Worm (Caenorhabditis elegans): Measurements from ENCODE around the gene Y97E10AR.3.

Y97E10AR.3 gene

DNA sequence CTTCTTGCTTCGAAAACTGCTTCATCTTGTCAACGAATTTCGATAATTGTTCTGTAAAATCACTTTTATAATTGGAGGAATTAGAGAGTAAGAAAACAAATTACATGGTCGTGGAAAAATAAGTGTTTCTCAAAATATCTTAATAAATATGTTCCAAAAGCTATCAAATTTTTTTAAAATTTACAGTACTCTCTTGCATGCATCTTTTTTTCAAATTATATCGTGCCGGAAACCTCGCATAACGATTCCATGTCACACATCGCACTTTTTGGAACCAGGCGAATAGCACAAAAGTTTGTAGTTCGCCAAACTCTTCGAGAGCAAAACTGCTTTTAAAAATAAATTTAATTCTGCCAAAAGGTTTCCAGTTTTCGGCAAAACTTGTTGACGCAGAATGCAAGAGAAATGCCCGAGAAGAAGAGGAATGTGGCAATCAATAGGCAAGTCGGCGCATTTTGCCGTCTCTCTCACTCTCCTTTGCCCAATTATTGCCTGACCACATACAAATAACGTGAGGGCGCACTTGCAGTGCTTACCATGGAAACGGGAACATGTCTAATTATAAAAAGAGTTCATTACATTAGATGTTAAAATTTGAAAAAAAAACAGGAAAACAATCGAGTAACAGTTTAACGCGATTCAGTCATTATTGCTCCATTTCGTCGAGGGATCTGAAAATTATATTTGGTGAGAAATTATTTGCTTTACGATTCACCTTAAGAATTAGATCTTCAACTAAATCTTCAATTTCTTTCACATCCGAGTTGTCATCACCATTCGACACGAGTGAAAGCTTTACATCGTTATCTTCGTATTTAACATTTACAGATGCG is at the start of gene Y97E10AR.3:
TSS of gene Y97E10AR.3 (minus strand) at position 51 of the 833 bp plus-strand sequence.
- no peak for TF ChIP-seq tab-1 (GFP tag; IDR thresholded peaks at IDR 0.05)
- no peak for TF ChIP-seq med-1 (GFP tag; optimal IDR thresholded peaks at IDR 0.05; ENCODE audit: insufficient read depth)
- TF ChIP-seq ref-1 (GFP tag; conservative IDR thresholded peaks at IDR 0.05) = no peak
- TF ChIP-seq ztf-23 (GFP tag; IDR thresholded peaks at IDR 0.05) = no peak
- no peak for TF ChIP-seq klf-2 (GFP tag; conservative IDR thresholded peaks at IDR 0.05)
- no peak for TF ChIP-seq cog-1 (tag; optimal IDR thresholded peaks at IDR 0.05)
- TF ChIP-seq T22C8.4 (GFP tag; IDR thresholded peaks at IDR 0.05) = no peak
- TF ChIP-seq flt-1 (GFP tag; IDR thresholded peaks at IDR 0.05) = no peak
- TF ChIP-seq ztf-29 (GFP tag; IDR thresholded peaks at IDR 0.05) = no peak

DNA sequence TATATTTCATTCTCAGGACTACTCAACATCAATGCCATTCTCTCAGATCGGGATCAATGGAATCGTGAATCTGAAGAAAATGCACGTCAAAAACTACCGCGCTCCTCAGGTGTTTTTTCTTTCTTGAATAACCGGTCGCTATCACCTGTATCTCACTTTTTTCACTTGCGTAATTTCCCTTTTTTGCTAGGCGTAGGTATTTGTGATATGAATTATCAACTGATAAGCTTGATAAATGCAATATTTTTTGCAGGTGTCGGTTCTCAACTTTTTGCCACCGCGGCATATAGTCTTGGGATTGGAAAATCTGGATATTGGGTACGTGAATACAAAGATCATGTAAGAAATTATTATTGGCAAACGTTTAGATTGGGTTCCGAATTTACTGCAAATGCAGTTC is 47.9 kb upstream of the Y97E10AR.3 start:
- TF ChIP-seq ref-1 (GFP tag; conservative IDR thresholded peaks at IDR 0.05) (no peak), ztf-23 (GFP tag; IDR thresholded peaks at IDR 0.05) (no peak), klf-2 (GFP tag; conservative IDR thresholded peaks at IDR 0.05) (no peak), cog-1 (tag; optimal IDR thresholded peaks at IDR 0.05) (no peak), ztf-29 (GFP tag; IDR thresholded peaks at IDR 0.05) (no peak), flt-1 (GFP tag; IDR thresholded peaks at IDR 0.05) (no peak), tab-1 (GFP tag; IDR thresholded peaks at IDR 0.05) (no peak), T22C8.4 (GFP tag; IDR thresholded peaks at IDR 0.05) (no peak), med-1 (GFP tag; optimal IDR thresholded peaks at IDR 0.05; ENCODE audit: insufficient read depth) (no peak)

DNA sequence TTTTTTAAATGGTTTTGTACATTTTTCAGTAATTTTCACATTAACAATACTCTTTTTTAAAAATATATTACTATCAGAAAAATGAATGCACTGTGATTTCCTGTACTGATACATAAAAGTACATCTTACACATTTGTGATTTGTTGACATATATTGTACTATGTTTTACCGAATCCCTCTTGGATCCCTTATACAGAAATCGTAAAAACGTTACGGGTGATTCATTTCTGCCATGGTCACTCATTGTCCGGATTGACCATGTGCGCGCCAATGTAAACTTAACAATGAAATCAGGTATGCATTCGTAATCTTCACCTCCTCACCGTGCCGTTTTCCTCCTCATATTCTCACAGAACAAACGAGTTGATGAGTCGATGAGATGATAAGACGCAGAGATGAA is 46.8 kb upstream of the Y97E10AR.3 start, which contains the start of gene ZC513.2:
TSS of gene ZC513.2 (plus strand) at position 301 of the 400 bp plus-strand sequence.
- TF ChIP-seq ref-1 (GFP tag; conservative IDR thresholded peaks at IDR 0.05) (no peak), flt-1 (GFP tag; IDR thresholded peaks at IDR 0.05) (no peak), med-1 (GFP tag; optimal IDR thresholded peaks at IDR 0.05; ENCODE audit: insufficient read depth) (no peak), T22C8.4 (GFP tag; IDR thresholded peaks at IDR 0.05) (no peak), tab-1 (GFP tag; IDR thresholded peaks at IDR 0.05) (no peak), ztf-29 (GFP tag; IDR thresholded peaks at IDR 0.05) (no peak), klf-2 (GFP tag; conservative IDR thresholded peaks at IDR 0.05) (no peak), ztf-23 (GFP tag; IDR thresholded peaks at IDR 0.05) (no peak), cog-1 (tag; optimal IDR thresholded peaks at IDR 0.05) (no peak)

DNA sequence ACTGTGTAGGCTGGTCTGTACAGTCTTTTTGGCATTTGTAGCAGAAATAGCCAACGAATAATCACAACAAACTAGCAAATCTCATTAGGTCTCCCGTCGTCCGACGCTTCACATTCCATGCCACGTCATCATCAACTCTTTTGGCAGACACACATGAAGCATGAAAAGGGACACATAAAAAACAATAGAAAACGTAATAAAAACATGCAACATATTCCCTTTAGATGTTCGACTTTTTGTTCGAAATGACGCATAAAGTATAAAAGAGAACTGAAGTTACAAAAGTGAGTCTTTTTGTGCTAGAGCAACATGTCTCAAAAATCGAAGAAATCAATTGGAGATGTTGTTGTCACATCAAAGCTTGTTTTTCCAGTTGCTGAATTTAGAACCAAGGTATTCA is 44.5 kb upstream of the Y97E10AR.3 start, which contains the start of gene sth-1:
TSS of gene sth-1 (plus strand) at position 301 of the 400 bp plus-strand sequence.
- TF ChIP-seq klf-2 (GFP tag; conservative IDR thresholded peaks at IDR 0.05) = no peak
- TF ChIP-seq ztf-23 (GFP tag; IDR thresholded peaks at IDR 0.05) = no peak
- TF ChIP-seq cog-1 (tag; optimal IDR thresholded peaks at IDR 0.05) = no peak
- no peak for TF ChIP-seq tab-1 (GFP tag; IDR thresholded peaks at IDR 0.05)
- TF ChIP-seq med-1 (GFP tag; optimal IDR thresholded peaks at IDR 0.05; ENCODE audit: insufficient read depth) = no peak
- TF ChIP-seq ref-1 (GFP tag; conservative IDR thresholded peaks at IDR 0.05) = no peak

DNA sequence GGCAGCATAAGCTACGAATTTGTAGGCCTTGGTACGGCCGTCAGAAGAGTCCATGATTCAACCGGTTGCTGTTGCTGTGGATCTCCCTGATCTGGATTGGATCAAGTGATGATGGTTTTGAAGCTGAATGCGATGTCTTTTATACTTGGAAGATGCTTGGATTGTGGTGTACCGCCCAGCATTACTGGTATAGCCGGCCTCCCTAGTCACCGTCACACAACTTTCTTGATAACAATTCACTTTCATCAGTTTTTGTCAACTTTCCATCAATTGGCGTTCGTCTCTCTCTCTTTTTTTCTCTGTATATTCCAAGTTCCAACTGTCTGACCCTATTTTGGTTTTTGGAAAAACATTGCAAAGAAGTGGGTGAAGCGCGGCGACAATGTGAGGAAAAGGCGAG is 43.5 kb upstream of the Y97E10AR.3 start, which contains the start of gene col-43:
TSS of gene col-43 (minus strand) at position 101 of the 400 bp plus-strand sequence.
- TF ChIP-seq ztf-29 (GFP tag; IDR thresholded peaks at IDR 0.05) = no peak
- no peak for TF ChIP-seq med-1 (GFP tag; optimal IDR thresholded peaks at IDR 0.05; ENCODE audit: insufficient read depth)
- no peak for TF ChIP-seq flt-1 (GFP tag; IDR thresholded peaks at IDR 0.05)
- no peak for TF ChIP-seq klf-2 (GFP tag; conservative IDR thresholded peaks at IDR 0.05)
- no peak for TF ChIP-seq ref-1 (GFP tag; conservative IDR thresholded peaks at IDR 0.05)
- TF ChIP-seq tab-1 (GFP tag; IDR thresholded peaks at IDR 0.05) = no peak
- TF ChIP-seq ztf-23 (GFP tag; IDR thresholded peaks at IDR 0.05) = no peak
- TF ChIP-seq T22C8.4 (GFP tag; IDR thresholded peaks at IDR 0.05) = no peak
- no peak for TF ChIP-seq cog-1 (tag; optimal IDR thresholded peaks at IDR 0.05)

DNA sequence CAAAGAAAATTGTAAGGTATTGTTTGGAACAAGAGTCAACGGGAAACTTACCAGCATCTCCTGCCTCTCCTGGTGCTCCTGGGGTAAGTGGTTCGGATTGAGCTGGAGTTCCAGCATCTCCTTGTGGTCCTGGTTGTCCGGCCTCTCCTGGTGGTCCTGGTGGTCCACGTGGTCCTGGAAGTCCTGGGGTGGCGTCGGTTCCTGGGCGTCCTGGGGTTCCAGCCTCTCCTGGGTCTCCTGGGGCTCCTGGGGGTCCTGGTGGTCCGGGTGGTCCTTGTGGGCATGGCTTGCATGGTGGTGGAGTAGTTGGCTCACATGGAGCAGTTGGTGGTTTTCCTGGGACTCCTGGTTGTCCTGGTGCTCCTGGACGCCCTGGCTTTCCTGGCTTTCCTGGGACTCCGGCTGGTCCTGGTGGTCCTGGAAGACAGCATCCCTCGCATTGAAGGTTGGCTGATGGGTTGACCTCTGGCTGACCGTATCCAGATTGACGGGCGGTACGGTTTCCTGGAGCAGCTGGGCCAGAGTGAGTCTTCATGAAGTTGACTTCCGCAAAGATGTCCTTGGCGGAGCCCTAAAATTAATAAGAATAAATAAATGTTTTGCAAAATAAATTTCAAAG is 42.9 kb upstream of the Y97E10AR.3 start:
- TF ChIP-seq med-1 (GFP tag; optimal IDR thresholded peaks at IDR 0.05; ENCODE audit: insufficient read depth) = no peak
- TF ChIP-seq ref-1 (GFP tag; conservative IDR thresholded peaks at IDR 0.05) = no peak
- TF ChIP-seq ztf-29 (GFP tag; IDR thresholded peaks at IDR 0.05) = no peak
- TF ChIP-seq T22C8.4 (GFP tag; IDR thresholded peaks at IDR 0.05) = no peak
- no peak for TF ChIP-seq tab-1 (GFP tag; IDR thresholded peaks at IDR 0.05)
- TF ChIP-seq cog-1 (tag; optimal IDR thresholded peaks at IDR 0.05) = no peak
- no peak for TF ChIP-seq klf-2 (GFP tag; conservative IDR thresholded peaks at IDR 0.05)

DNA sequence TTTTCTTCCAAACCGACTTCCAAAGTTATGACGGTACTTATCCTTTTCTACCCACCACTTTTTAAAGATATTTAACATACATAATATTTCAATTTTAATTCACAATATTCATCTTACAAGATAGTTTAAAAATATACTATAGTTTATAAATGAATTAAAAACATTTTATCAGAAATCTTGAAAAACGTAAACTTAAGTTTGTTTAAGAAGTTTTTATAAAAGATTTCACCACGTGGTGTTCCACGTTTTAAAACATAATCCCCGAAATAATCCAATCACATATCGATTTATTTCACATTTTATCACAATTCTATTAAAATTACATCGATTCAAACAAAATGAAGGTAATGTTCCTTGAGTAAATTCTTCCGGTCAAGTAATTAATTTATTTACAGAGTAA is 39.4 kb upstream of the Y97E10AR.3 start, which contains the start of gene ZC513.3:
TSS of gene ZC513.3 (plus strand) at position 301 of the 400 bp plus-strand sequence.
- TF ChIP-seq klf-2 (GFP tag; conservative IDR thresholded peaks at IDR 0.05) = no peak
- TF ChIP-seq flt-1 (GFP tag; IDR thresholded peaks at IDR 0.05) = no peak
- TF ChIP-seq tab-1 (GFP tag; IDR thresholded peaks at IDR 0.05) = no peak
- TF ChIP-seq T22C8.4 (GFP tag; IDR thresholded peaks at IDR 0.05) = no peak

DNA sequence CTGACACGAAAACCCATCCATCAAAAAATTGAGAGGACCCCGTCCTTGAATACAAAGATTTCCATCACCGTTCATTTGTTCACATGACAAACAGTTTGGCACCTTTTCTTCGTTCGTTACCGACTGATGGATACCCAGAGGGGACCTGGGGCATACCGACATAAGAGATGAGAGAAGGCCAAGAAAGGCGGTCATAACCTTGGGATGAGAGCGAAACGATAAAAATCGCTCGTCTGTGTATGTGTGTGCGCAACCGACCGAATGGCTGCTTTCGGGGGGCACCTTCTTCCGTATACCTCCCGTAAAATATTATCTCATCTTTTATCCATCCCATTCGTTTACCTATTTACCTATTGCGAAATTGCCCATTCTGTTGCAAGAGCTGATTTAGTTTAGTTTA is 37.6 kb upstream of the Y97E10AR.3 start:
- no peak for TF ChIP-seq med-1 (GFP tag; optimal IDR thresholded peaks at IDR 0.05; ENCODE audit: insufficient read depth)
- TF ChIP-seq klf-2 (GFP tag; conservative IDR thresholded peaks at IDR 0.05) = no peak
- TF ChIP-seq ref-1 (GFP tag; conservative IDR thresholded peaks at IDR 0.05) = no peak
- no peak for TF ChIP-seq cog-1 (tag; optimal IDR thresholded peaks at IDR 0.05)

DNA sequence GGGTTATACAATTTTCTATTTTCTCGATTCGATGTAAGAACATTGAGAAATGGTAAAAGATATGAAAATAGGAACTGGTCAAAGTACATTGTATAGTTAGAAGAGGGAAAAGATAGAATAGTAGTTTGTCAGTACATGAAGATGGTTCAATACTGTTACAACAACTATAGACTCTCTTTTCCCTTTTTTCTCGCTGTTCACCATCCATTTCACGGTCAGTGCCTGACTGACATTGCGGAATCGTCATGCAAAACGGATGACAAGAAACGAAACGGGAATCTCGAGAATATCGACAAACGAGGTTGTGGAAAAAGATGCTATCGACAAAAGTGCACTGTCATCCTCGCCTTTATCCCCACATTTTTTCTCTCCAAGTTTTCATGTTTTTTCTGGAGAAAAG is 36.4 kb upstream of the Y97E10AR.3 start:
- TF ChIP-seq ztf-29 (GFP tag; IDR thresholded peaks at IDR 0.05) (no peak), flt-1 (GFP tag; IDR thresholded peaks at IDR 0.05) (no peak), tab-1 (GFP tag; IDR thresholded peaks at IDR 0.05) (no peak), T22C8.4 (GFP tag; IDR thresholded peaks at IDR 0.05) (no peak), ztf-23 (GFP tag; IDR thresholded peaks at IDR 0.05) (no peak), cog-1 (tag; optimal IDR thresholded peaks at IDR 0.05) (no peak), med-1 (GFP tag; optimal IDR thresholded peaks at IDR 0.05; ENCODE audit: insufficient read depth) (no peak), klf-2 (GFP tag; conservative IDR thresholded peaks at IDR 0.05) (no peak), ref-1 (GFP tag; conservative IDR thresholded peaks at IDR 0.05) (no peak)

All from whole organism, midembryonic.